Fruit fly (Drosophila melanogaster): ENCODE data around the gene LysE.
A peak's percentile ranks its signal among the peaks of the same experiment; 100 is the strongest.

The LysE gene

dm6 chr3L:1168445-1168844, 44.2 kb upstream of the LysE start (continued):
- TF ChIP-seq exex (tag; optimal IDR thresholded peaks at IDR 0.05), result no peak
- peak; percentile 27 for TF ChIP-seq twi (tag; optimal IDR thresholded peaks at IDR 0.05)
- TF ChIP-seq CG6689 (GFP tag; IDR thresholded peaks at IDR 0.05), result no peak
- TF ChIP-seq zen (tag; optimal IDR thresholded peaks at IDR 0.05), result peak; percentile 11
- no peak for TF ChIP-seq ERR (GFP tag; optimal IDR thresholded peaks at IDR 0.05)
- peak; percentile 18 for TF ChIP-seq grn (GFP tag; optimal IDR thresholded peaks at IDR 0.05)
- TF ChIP-seq CG9609 (GFP tag; optimal IDR thresholded peaks at IDR 0.05), result no peak
- TF ChIP-seq CG17359 (tag; optimal IDR thresholded peaks at IDR 0.05), result no peak
- no peak for TF ChIP-seq fru (optimal IDR thresholded peaks at IDR 0.05)
- peak; percentile 4 for TF ChIP-seq CG6813 (GFP tag; optimal IDR thresholded peaks at IDR 0.05)
- peak; percentile 17 for TF ChIP-seq CG17568 (GFP tag; optimal IDR thresholded peaks at IDR 0.05)
- peak; percentile 4 for TF ChIP-seq gcm (GFP tag; optimal IDR thresholded peaks at IDR 0.05)
- TF ChIP-seq abd-A (tag; optimal IDR thresholded peaks at IDR 0.05), result no peak
- no peak for TF ChIP-seq ap (GFP tag; IDR thresholded peaks at IDR 0.05)
- TF ChIP-seq BtbVII (GFP tag; optimal IDR thresholded peaks at IDR 0.05), result no peak
- peak; percentile 32 for TF ChIP-seq Med (GFP tag)
- peak; percentile 17 for TF ChIP-seq CG33557 (GFP tag; optimal IDR thresholded peaks at IDR 0.05)
- TF ChIP-seq sens (GFP tag), result peak; percentile 66
- peak; percentile 14 for TF ChIP-seq CG10543 (GFP tag; optimal IDR thresholded peaks at IDR 0.05)
- TF ChIP-seq CG11504 (tag; optimal IDR thresholded peaks at IDR 0.05), result peak; percentile 13
- TF ChIP-seq ATbp (GFP tag; optimal IDR thresholded peaks at IDR 0.05), result peak; percentile 21
- no peak for TF ChIP-seq sisA (GFP tag; IDR thresholded peaks at IDR 0.05)
- peak; percentile 20 for TF ChIP-seq CG2678 (tag; optimal IDR thresholded peaks at IDR 0.05)
- TF ChIP-seq Dad (GFP tag; optimal IDR thresholded peaks at IDR 0.05), result no peak
- no peak for TF ChIP-seq CG15269 (tag; optimal IDR thresholded peaks at IDR 0.05)

DNA sequence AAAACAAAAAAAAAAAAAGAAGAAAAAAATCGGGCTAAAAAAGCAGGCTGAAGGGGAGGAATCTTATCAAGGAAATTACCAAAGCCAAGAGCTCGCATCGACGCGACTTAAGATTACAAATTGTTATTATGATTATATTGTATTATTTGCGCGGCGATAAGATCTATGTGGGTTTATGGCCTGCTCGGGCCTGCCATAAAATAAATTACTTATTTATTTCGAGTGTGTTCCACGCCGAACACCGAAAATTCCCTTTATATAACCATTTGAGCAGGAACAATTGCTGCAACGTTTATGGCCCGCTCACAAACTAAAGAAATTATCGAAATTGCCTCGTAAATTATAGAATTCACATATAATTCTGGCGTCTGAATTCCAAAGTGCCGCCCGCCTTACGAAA, 43.0 kb upstream of the LysE start:
- peak; percentile 39 for TF ChIP-seq CG6813 (GFP tag; optimal IDR thresholded peaks at IDR 0.05)
- TF ChIP-seq Hsf (GFP tag; optimal IDR thresholded peaks at IDR 0.05), result no peak
- TF ChIP-seq BtbVII (GFP tag; optimal IDR thresholded peaks at IDR 0.05), result peak; percentile 4
- TF ChIP-seq nom (GFP tag; optimal IDR thresholded peaks at IDR 0.05), result no peak
- TF ChIP-seq H2.0 (GFP tag; IDR thresholded peaks at IDR 0.05), result no peak
- no peak for TF ChIP-seq Ravus (GFP tag; IDR thresholded peaks at IDR 0.05)
- no peak for TF ChIP-seq CG11696 (GFP tag; IDR thresholded peaks at IDR 0.05)
- no peak for TF ChIP-seq CG7745 (tag; optimal IDR thresholded peaks at IDR 0.05)
- TF ChIP-seq Dfd (GFP tag; optimal IDR thresholded peaks at IDR 0.05), result no peak
- no peak for TF ChIP-seq gfzf (GFP tag; optimal IDR thresholded peaks at IDR 0.05)
- TF ChIP-seq otp (GFP tag; IDR thresholded peaks at IDR 0.05), result no peak
- no peak for TF ChIP-seq peb (GFP tag; IDR thresholded peaks at IDR 0.05)
- no peak for TF ChIP-seq aop (GFP tag; IDR thresholded peaks at IDR 0.05)
- TF ChIP-seq Vsx1 (GFP tag; optimal IDR thresholded peaks at IDR 0.05), result peak; percentile 6
- TF ChIP-seq ham (GFP tag; IDR thresholded peaks at IDR 0.05), result no peak
- no peak for TF ChIP-seq CTCF (GFP tag; optimal IDR thresholded peaks at IDR 0.05)
- no peak for TF ChIP-seq Bteb2 (GFP tag; optimal IDR thresholded peaks at IDR 0.05)
- peak; percentile 26 for TF ChIP-seq CG1529 (GFP tag; optimal IDR thresholded peaks at IDR 0.05)
- TF ChIP-seq Hmx (GFP tag; optimal IDR thresholded peaks at IDR 0.05), result no peak
- no peak for TF ChIP-seq CG6854 (GFP tag; optimal IDR thresholded peaks at IDR 0.05)
- no peak for TF ChIP-seq CG12104 (GFP tag; optimal IDR thresholded peaks at IDR 0.05)
- no peak for TF ChIP-seq CG1602 (GFP tag; optimal IDR thresholded peaks at IDR 0.05)
- no peak for TF ChIP-seq CG30431 (GFP tag; optimal IDR thresholded peaks at IDR 0.05)
- TF ChIP-seq Hr78 (GFP tag; optimal IDR thresholded peaks at IDR 0.05), result no peak
- TF ChIP-seq Hand (GFP tag; optimal IDR thresholded peaks at IDR 0.05), result peak; percentile 7
- TF ChIP-seq CG1233 (GFP tag; optimal IDR thresholded peaks at IDR 0.05), result peak; percentile 22
- TF ChIP-seq CG12769 (tag; optimal IDR thresholded peaks at IDR 0.05), result no peak
- no peak for TF ChIP-seq usp (GFP tag; optimal IDR thresholded peaks at IDR 0.05)
- no peak for TF ChIP-seq nau (GFP tag; optimal IDR thresholded peaks at IDR 0.05)
- TF ChIP-seq nmo (GFP tag; optimal IDR thresholded peaks at IDR 0.05), result no peak
